Worm (Caenorhabditis elegans): ENCODE measurements around the gene ergo-1.

Gene ergo-1

ce11 chrV:1033304-1033703 lies 24.7 kb downstream of the ergo-1 start, which contains the start of gene flp-34:
Gene flp-34, minus strand, starts transcription at chrV:1033404.
- TF ChIP-seq ceh-13 (GFP tag; optimal IDR thresholded peaks at IDR 0.05) = no peak
- TF ChIP-seq pes-1 (GFP tag; IDR thresholded peaks at IDR 0.05) = no peak
- no peak for TF ChIP-seq tbx-37 (GFP tag; conservative IDR thresholded peaks at IDR 0.05)
- TF ChIP-seq aly-1 (tag; optimal IDR thresholded peaks at IDR 0.05) = no peak
- TF ChIP-seq ceh-36 (tag; optimal IDR thresholded peaks at IDR 0.05) = no peak
- TF ChIP-seq ama-1 (optimal IDR thresholded peaks at IDR 0.05) = no peak
- TF ChIP-seq hmbx-1 (tag; optimal IDR thresholded peaks at IDR 0.05) = no peak
- TF ChIP-seq flt-1 (GFP tag; IDR thresholded peaks at IDR 0.05) = no peak
- TF ChIP-seq tra-4 (tag; optimal IDR thresholded peaks at IDR 0.05) = no peak
- no peak for TF ChIP-seq scrt-1 (GFP tag; IDR thresholded peaks at IDR 0.05)
- no peak for TF ChIP-seq ets-7 (tag; optimal IDR thresholded peaks at IDR 0.05)
- TF ChIP-seq hmg-4 (GFP tag; optimal IDR thresholded peaks at IDR 0.05) = no peak
- no peak for TF ChIP-seq B0310.2 (tag; optimal IDR thresholded peaks at IDR 0.05)
- no peak for TF ChIP-seq F13C5.2 (tag; optimal IDR thresholded peaks at IDR 0.05)
- no peak for TF ChIP-seq tbx-11 (GFP tag; IDR thresholded peaks at IDR 0.05)
- no peak for TF ChIP-seq hnd-1 (tag; optimal IDR thresholded peaks at IDR 0.05)
- TF ChIP-seq sea-1 (GFP tag; conservative IDR thresholded peaks at IDR 0.05) = no peak

- TF ChIP-seq hmbx-1 (tag; optimal IDR thresholded peaks at IDR 0.05) = no peak
- TF ChIP-seq ama-1 (optimal IDR thresholded peaks at IDR 0.05) = no peak
- TF ChIP-seq tbx-11 (GFP tag; IDR thresholded peaks at IDR 0.05) = no peak
- no peak for TF ChIP-seq tra-4 (tag; optimal IDR thresholded peaks at IDR 0.05)
- no peak for TF ChIP-seq B0310.2 (tag; optimal IDR thresholded peaks at IDR 0.05)
- TF ChIP-seq sea-1 (GFP tag; conservative IDR thresholded peaks at IDR 0.05) = no peak
- TF ChIP-seq tbx-37 (GFP tag; conservative IDR thresholded peaks at IDR 0.05) = no peak
- TF ChIP-seq pes-1 (GFP tag; IDR thresholded peaks at IDR 0.05) = no peak
- no peak for TF ChIP-seq F13C5.2 (tag; optimal IDR thresholded peaks at IDR 0.05)
- TF ChIP-seq ets-7 (tag; optimal IDR thresholded peaks at IDR 0.05) = no peak
- no peak for TF ChIP-seq flt-1 (GFP tag; IDR thresholded peaks at IDR 0.05)
- no peak for TF ChIP-seq hmg-4 (GFP tag; optimal IDR thresholded peaks at IDR 0.05)
- no peak for TF ChIP-seq hnd-1 (tag; optimal IDR thresholded peaks at IDR 0.05)
- TF ChIP-seq ceh-36 (tag; optimal IDR thresholded peaks at IDR 0.05) = no peak
Observed at ce11 chrV:1038074-1038473, 29.5 kb downstream of the ergo-1 start.

- no peak for TF ChIP-seq ama-1 (optimal IDR thresholded peaks at IDR 0.05)
- TF ChIP-seq hmg-4 (GFP tag; optimal IDR thresholded peaks at IDR 0.05) = no peak
- TF ChIP-seq pes-1 (GFP tag; IDR thresholded peaks at IDR 0.05) = no peak
- TF ChIP-seq hmbx-1 (tag; optimal IDR thresholded peaks at IDR 0.05) = no peak
- no peak for TF ChIP-seq aly-1 (tag; optimal IDR thresholded peaks at IDR 0.05)
- no peak for TF ChIP-seq tbx-11 (GFP tag; IDR thresholded peaks at IDR 0.05)
- no peak for TF ChIP-seq B0310.2 (tag; optimal IDR thresholded peaks at IDR 0.05)
- no peak for TF ChIP-seq ets-7 (tag; optimal IDR thresholded peaks at IDR 0.05)
- TF ChIP-seq tra-4 (tag; optimal IDR thresholded peaks at IDR 0.05) = no peak
- no peak for TF ChIP-seq scrt-1 (GFP tag; IDR thresholded peaks at IDR 0.05)
- TF ChIP-seq flt-1 (GFP tag; IDR thresholded peaks at IDR 0.05) = no peak
- TF ChIP-seq sea-1 (GFP tag; conservative IDR thresholded peaks at IDR 0.05) = no peak
- no peak for TF ChIP-seq F13C5.2 (tag; optimal IDR thresholded peaks at IDR 0.05)
- TF ChIP-seq tbx-37 (GFP tag; conservative IDR thresholded peaks at IDR 0.05) = no peak
- no peak for TF ChIP-seq ceh-13 (GFP tag; optimal IDR thresholded peaks at IDR 0.05)
- TF ChIP-seq ceh-36 (tag; optimal IDR thresholded peaks at IDR 0.05) = no peak
- no peak for TF ChIP-seq hnd-1 (tag; optimal IDR thresholded peaks at IDR 0.05)
Observed at ce11 chrV:1047251-1047650, 38.6 kb downstream of the ergo-1 start.

- TF ChIP-seq sea-1 (GFP tag; conservative IDR thresholded peaks at IDR 0.05) (no peak), tbx-11 (GFP tag; IDR thresholded peaks at IDR 0.05) (no peak), pes-1 (GFP tag; IDR thresholded peaks at IDR 0.05) (no peak), aly-1 (tag; optimal IDR thresholded peaks at IDR 0.05) (no peak), ceh-13 (GFP tag; optimal IDR thresholded peaks at IDR 0.05) (no peak), hmbx-1 (tag; optimal IDR thresholded peaks at IDR 0.05) (no peak), flt-1 (GFP tag; IDR thresholded peaks at IDR 0.05) (no peak), F13C5.2 (tag; optimal IDR thresholded peaks at IDR 0.05) (no peak), ets-7 (tag; optimal IDR thresholded peaks at IDR 0.05) (no peak), scrt-1 (GFP tag; IDR thresholded peaks at IDR 0.05) (no peak), B0310.2 (tag; optimal IDR thresholded peaks at IDR 0.05) (no peak), tra-4 (tag; optimal IDR thresholded peaks at IDR 0.05) (no peak), ceh-36 (tag; optimal IDR thresholded peaks at IDR 0.05) (no peak)
Observed at ce11 chrV:1048482-1048881, 39.9 kb downstream of the ergo-1 start, which contains the start of gene nra-4. Gene nra-4, minus strand, starts transcription at chrV:1048582.

- TF ChIP-seq ceh-36 (tag; optimal IDR thresholded peaks at IDR 0.05) (no peak), hnd-1 (tag; optimal IDR thresholded peaks at IDR 0.05) (no peak), sea-1 (GFP tag; conservative IDR thresholded peaks at IDR 0.05) (no peak), ets-7 (tag; optimal IDR thresholded peaks at IDR 0.05) (no peak), tbx-11 (GFP tag; IDR thresholded peaks at IDR 0.05) (no peak), aly-1 (tag; optimal IDR thresholded peaks at IDR 0.05) (no peak), tbx-37 (GFP tag; conservative IDR thresholded peaks at IDR 0.05) (no peak), ceh-13 (GFP tag; optimal IDR thresholded peaks at IDR 0.05) (no peak), hmbx-1 (tag; optimal IDR thresholded peaks at IDR 0.05) (no peak), flt-1 (GFP tag; IDR thresholded peaks at IDR 0.05) (no peak), tra-4 (tag; optimal IDR thresholded peaks at IDR 0.05) (no peak), pes-1 (GFP tag; IDR thresholded peaks at IDR 0.05) (no peak), hmg-4 (GFP tag; optimal IDR thresholded peaks at IDR 0.05) (no peak), ama-1 (optimal IDR thresholded peaks at IDR 0.05) (no peak)
Observed at ce11 chrV:1049334-1049733, 40.7 kb downstream of the ergo-1 start.

- no peak for TF ChIP-seq ets-7 (tag; optimal IDR thresholded peaks at IDR 0.05)
- TF ChIP-seq tbx-11 (GFP tag; IDR thresholded peaks at IDR 0.05) = no peak
- TF ChIP-seq ceh-36 (tag; optimal IDR thresholded peaks at IDR 0.05) = no peak
- TF ChIP-seq scrt-1 (GFP tag; IDR thresholded peaks at IDR 0.05) = no peak
- no peak for TF ChIP-seq tra-4 (tag; optimal IDR thresholded peaks at IDR 0.05)
- no peak for TF ChIP-seq pes-1 (GFP tag; IDR thresholded peaks at IDR 0.05)
- no peak for TF ChIP-seq ceh-13 (GFP tag; optimal IDR thresholded peaks at IDR 0.05)
- TF ChIP-seq flt-1 (GFP tag; IDR thresholded peaks at IDR 0.05) = no peak
- TF ChIP-seq ama-1 (optimal IDR thresholded peaks at IDR 0.05) = no peak
- no peak for TF ChIP-seq hmbx-1 (tag; optimal IDR thresholded peaks at IDR 0.05)
- no peak for TF ChIP-seq aly-1 (tag; optimal IDR thresholded peaks at IDR 0.05)
- no peak for TF ChIP-seq F13C5.2 (tag; optimal IDR thresholded peaks at IDR 0.05)
- TF ChIP-seq tbx-37 (GFP tag; conservative IDR thresholded peaks at IDR 0.05) = no peak
- TF ChIP-seq hmg-4 (GFP tag; optimal IDR thresholded peaks at IDR 0.05) = no peak
- no peak for TF ChIP-seq B0310.2 (tag; optimal IDR thresholded peaks at IDR 0.05)
- no peak for TF ChIP-seq hnd-1 (tag; optimal IDR thresholded peaks at IDR 0.05)
- no peak for TF ChIP-seq sea-1 (GFP tag; conservative IDR thresholded peaks at IDR 0.05)
Observed at ce11 chrV:1051651-1052050, 43.0 kb downstream of the ergo-1 start.

Data from whole organism, early embryonic.